Fruit fly (Drosophila melanogaster): ENCODE measurements around the gene Rb97D.

Rb97D gene

dm6 chr3R:26875544-26876027 is at the start of gene Rb97D:
Gene Rb97D, minus strand, starts transcription at chr3R:26875742.
- TF ChIP-seq noc (tag; optimal IDR thresholded peaks at IDR 0.05), result peak; percentile 67

- TF ChIP-seq noc (tag; optimal IDR thresholded peaks at IDR 0.05), result peak; percentile 54
These were observed 48.3 kb upstream of the Rb97D start for dm6 chr3R:26923830-26924333.

- no peak for TF ChIP-seq noc (tag; optimal IDR thresholded peaks at IDR 0.05)
These were observed 43.3 kb upstream of the Rb97D start for dm6 chr3R:26918857-26919256.

- TF ChIP-seq noc (tag; optimal IDR thresholded peaks at IDR 0.05), result peak; percentile 52
These were observed 40.0 kb upstream of the Rb97D start, which contains the start of gene CG46339 for dm6 chr3R:26915463-26915925. Gene CG46339, plus strand, starts transcription at chr3R:26915761.

dm6 chr3R:26912615-26913014 is 37.1 kb upstream of the Rb97D start, which contains the start of gene Ets97D:
Gene Ets97D, minus strand, starts transcription at chr3R:26912886.
- no peak for TF ChIP-seq noc (tag; optimal IDR thresholded peaks at IDR 0.05)

- TF ChIP-seq noc (tag; optimal IDR thresholded peaks at IDR 0.05), result no peak
These were observed 33.2 kb upstream of the Rb97D start for dm6 chr3R:26908750-26909149.

- TF ChIP-seq noc (tag; optimal IDR thresholded peaks at IDR 0.05), result no peak
These were observed 31.4 kb upstream of the Rb97D start for dm6 chr3R:26906711-26907510.

dm6 chr3R:26906034-26906433 is 30.5 kb upstream of the Rb97D start:
- no peak for TF ChIP-seq noc (tag; optimal IDR thresholded peaks at IDR 0.05)

dm6 chr3R:26899982-26900381 is 24.4 kb upstream of the Rb97D start:
- TF ChIP-seq noc (tag; optimal IDR thresholded peaks at IDR 0.05), result no peak

- TF ChIP-seq noc (tag; optimal IDR thresholded peaks at IDR 0.05), result no peak
These were observed 21.8 kb upstream of the Rb97D start for dm6 chr3R:26897302-26897701.

- no peak for TF ChIP-seq noc (tag; optimal IDR thresholded peaks at IDR 0.05)
These were observed 20.7 kb upstream of the Rb97D start for dm6 chr3R:26896260-26896659.

- no peak for TF ChIP-seq noc (tag; optimal IDR thresholded peaks at IDR 0.05)
These were observed 18.2 kb upstream of the Rb97D start for dm6 chr3R:26893621-26894316.

dm6 chr3R:26892764-26893163 is 17.2 kb upstream of the Rb97D start:
- TF ChIP-seq noc (tag; optimal IDR thresholded peaks at IDR 0.05), result no peak

- no peak for TF ChIP-seq noc (tag; optimal IDR thresholded peaks at IDR 0.05)
These were observed 15.0 kb upstream of the Rb97D start for dm6 chr3R:26890499-26890898.

- TF ChIP-seq noc (tag; optimal IDR thresholded peaks at IDR 0.05), result no peak
These were observed 14.5 kb upstream of the Rb97D start for dm6 chr3R:26890088-26890487.

- TF ChIP-seq noc (tag; optimal IDR thresholded peaks at IDR 0.05), result no peak
These were observed 12.7 kb upstream of the Rb97D start for dm6 chr3R:26888086-26888724.
